Worm (Caenorhabditis elegans) whole organism, L4 larva: ENCODE results near the gene F10D7.10.

Experiments
- F44E2.7 ChIP-seq: fragments of 200-800 bp; sonication (Bioruptor generic); IDR thresholded peaks from 2 replicates; pipeline ENCODE4 v2.1.2; 2022; ENCODE audit warnings: missing genetic modification characterization, missing compliant biosample characterization
- R02D3.7 ChIP-seq: fragments of 150-350 bp; sonication (generic microtip); optimal IDR thresholded peaks from 3 replicates; lab custom pipeline; 2014; ENCODE audit warnings: missing biosample characterization, missing genetic modification characterization
- ZK546.5 ChIP-seq, 2 experiments: sonication (generic microtip); optimal IDR thresholded peaks; 2 replicates each; lab custom pipeline; 2017; ENCODE audit warnings: missing biosample characterization in 2 of 2, missing genetic modification characterization in 2 of 2
- egl-27 ChIP-seq: sonication (generic microtip); optimal IDR thresholded peaks from 3 replicates; lab custom pipeline; 2017; ENCODE audit warnings: missing biosample characterization, missing genetic modification reagents, missing genetic modification characterization
- lsy-2 ChIP-seq, 2 experiments: fragments of 150-350 bp in 1 of 2; sonication (generic microtip) in 1 of 2; optimal IDR thresholded peaks; 2 replicates each; lab custom pipeline; 2014 to 2017; ENCODE audit warnings: missing biosample characterization in 2 of 2, missing genetic modification characterization in 2 of 2
- mdl-1 ChIP-seq, 2 experiments: fragments of 150-350 bp in 1 of 2; sonication (generic microtip) in 1 of 2; optimal IDR thresholded peaks; 2 replicates each; lab custom pipeline; 2014 to 2017; ENCODE audit warnings: missing biosample characterization in 2 of 2, missing genetic modification characterization in 2 of 2
- mep-1 ChIP-seq: fragments of 150-350 bp; sonication (generic microtip); optimal IDR thresholded peaks from 3 replicates; lab custom pipeline; 2014; ENCODE audit warnings: missing biosample characterization, missing genetic modification characterization
- nhr-25 ChIP-seq: sonication (generic microtip); optimal IDR thresholded peaks from 2 replicates; lab custom pipeline; 2017; ENCODE audit warnings: missing genetic modification characterization, mild to moderate bottlenecking, missing compliant biosample characterization, antibody characterized with exemption, moderate library complexity, borderline replicate concordance; ENCODE audit not compliant: insufficient read depth
- nhr-48 ChIP-seq: sonication (generic microtip); optimal IDR thresholded peaks from 2 replicates; lab custom pipeline; 2016; ENCODE audit warnings: mild to moderate bottlenecking, missing genetic modification characterization, missing compliant biosample characterization
- unc-39 ChIP-seq: sonication (generic microtip); optimal IDR thresholded peaks from 2 replicates; lab custom pipeline; 2017; ENCODE audit warnings: missing biosample characterization, missing genetic modification characterization
- unc-62 ChIP-seq, 3 experiments: fragments of 150-350 bp in 1 of 3; sonication (generic microtip); optimal IDR thresholded peaks in 2 of 3; peaks in 1 of 3; 1 replicate in 1 of 3; 2 replicates in 2 of 3; lab custom pipeline; 2014 to 2017; ENCODE audit warnings: missing biosample characterization in 3 of 3, missing genetic modification characterization in 3 of 3, missing genetic modification reagents in 3 of 3, missing genotype in 1 of 3
- ztf-11 ChIP-seq: fragments of 150-350 bp; optimal IDR thresholded peaks from 2 replicates; lab custom pipeline; 2014; ENCODE audit warnings: missing biosample characterization, missing genetic modification characterization

- TF ChIP-seq F44E2.7 (GFP tag; lab: Robert Waterston, UW), result no peak
- TF ChIP-seq egl-27 (tag; lab: Kevin White, UChicago), result no peak
- no peak for TF ChIP-seq R02D3.7 (tag; lab: Kevin White, UChicago)
- TF ChIP-seq mep-1 (tag; lab: Kevin White, UChicago), result no peak
- no peak for TF ChIP-seq ZK546.5 (tag; optimal IDR thresholded peaks at IDR 0.05; lab: Kevin White, UChicago)
- TF ChIP-seq nhr-25 (tag; lab: Kevin White, UChicago), result no peak
- TF ChIP-seq nhr-48, result no peak
- TF ChIP-seq mdl-1 (tag; optimal IDR thresholded peaks at IDR 0.05; lab: Kevin White, UChicago), result no peak
- TF ChIP-seq unc-62 (GFP tag; optimal IDR thresholded peaks at IDR 0.05 in 1 of 2; lab: Kevin White, UChicago), result no peak
- no peak for TF ChIP-seq unc-62 (tag; optimal IDR thresholded peaks at IDR 0.05; lab: Kevin White, UChicago)
- TF ChIP-seq ztf-11 (tag; lab: Kevin White, UChicago), result no peak
- TF ChIP-seq lsy-2 (tag; optimal IDR thresholded peaks at IDR 0.05; lab: Kevin White, UChicago), result no peak
- no peak for TF ChIP-seq unc-39 (tag; lab: Kevin White, UChicago)
Measured at ce11 chrX:17363491-17363890, 16.1 kb downstream of the F10D7.10 start.
